Fruit fly (Drosophila melanogaster): ENCODE measurements around the gene Toll-9.
A peak's percentile ranks its signal among the peaks of the same experiment; 100 is the strongest.

The Toll-9 gene

DNA sequence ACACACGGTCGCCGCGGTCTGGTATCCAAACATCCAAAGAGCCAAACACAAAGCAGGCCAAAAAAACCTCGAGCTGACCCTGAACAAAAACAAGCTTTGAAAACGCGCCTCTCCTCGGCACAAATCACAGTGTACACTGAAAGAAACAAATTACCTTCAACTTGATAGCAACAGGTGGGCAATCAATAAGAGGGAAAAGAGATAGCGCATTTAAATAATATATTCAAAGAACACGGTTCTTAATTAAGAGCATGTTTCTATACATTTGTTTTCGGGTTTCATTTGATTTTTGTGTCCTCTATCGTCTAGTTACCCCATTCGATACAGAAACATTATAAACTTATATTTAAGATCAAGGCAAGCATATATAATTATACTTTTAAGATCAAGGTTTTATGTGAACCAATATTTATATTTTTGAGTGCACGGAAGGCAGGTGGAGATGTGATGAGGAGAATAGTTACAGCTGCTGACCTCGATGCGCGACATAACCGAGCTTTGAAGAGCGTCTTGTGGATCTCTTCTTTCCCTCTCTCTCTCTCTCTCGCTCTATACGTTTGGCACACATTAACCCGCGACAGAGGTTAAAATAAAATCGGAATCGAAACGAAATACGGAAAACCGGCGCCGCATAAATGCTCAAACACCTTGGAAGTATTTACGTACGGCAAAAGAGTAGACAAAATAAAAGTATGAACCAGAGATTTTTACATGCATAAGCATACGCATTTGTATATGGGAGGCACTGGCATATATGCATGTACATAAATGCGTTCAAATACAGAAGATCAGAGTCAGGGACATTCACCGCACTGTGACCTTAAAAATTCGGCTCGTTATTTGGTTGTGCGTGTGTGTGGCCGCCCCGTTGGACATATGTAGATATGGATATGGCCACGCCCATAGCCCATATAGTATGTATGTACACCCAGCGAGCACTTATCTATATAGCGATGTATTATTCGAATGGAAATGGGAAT, 32.0 kb upstream of the Toll-9 start (continued):
- TF ChIP-seq Dfd (GFP tag; optimal IDR thresholded peaks at IDR 0.05) (no peak), Dbx (GFP tag; IDR thresholded peaks at IDR 0.05) (peak; percentile 61; the same call in 2 of the 3 replicates), Doc3 (GFP tag; IDR thresholded peaks at IDR 0.05; ENCODE audit: partially characterized antibody) (no peak), ERR (GFP tag; optimal IDR thresholded peaks at IDR 0.05) (peak; percentile 3), Bteb2 (GFP tag; optimal IDR thresholded peaks at IDR 0.05) (peak; percentile 71), Hand (GFP tag; optimal IDR thresholded peaks at IDR 0.05) (peak; percentile 74), usp (GFP tag; optimal IDR thresholded peaks at IDR 0.05) (no peak), eve (GFP tag; optimal IDR thresholded peaks at IDR 0.05) (peak in 1 of 2 experiments; percentile 95), ci (GFP tag; IDR thresholded peaks at IDR 0.05) (peak; percentile 48; the same call in 2 of the 3 replicates), Tbp (GFP tag; optimal IDR thresholded peaks at IDR 0.05) (no peak), ase (GFP tag; IDR thresholded peaks at IDR 0.05) (peak; percentile 79), CG14710 (tag; optimal IDR thresholded peaks at IDR 0.05) (peak; percentile 83), repo (GFP tag; optimal IDR thresholded peaks at IDR 0.05) (peak; percentile 44), Hsf (GFP tag; optimal IDR thresholded peaks at IDR 0.05) (peak; percentile 86), CG4820 (GFP tag; optimal IDR thresholded peaks at IDR 0.05) (peak; percentile 74), CG12071 (GFP tag; optimal IDR thresholded peaks at IDR 0.05) (peak; percentile 67), CG33213 (GFP tag; optimal IDR thresholded peaks at IDR 0.05) (peak; percentile 47), HHEX (GFP tag; optimal IDR thresholded peaks at IDR 0.05) (peak; percentile 85), CG10209 (GFP tag; optimal IDR thresholded peaks at IDR 0.05) (peak; percentile 83), z (GFP tag; IDR thresholded peaks at IDR 0.05) (no peak), Ravus (GFP tag; IDR thresholded peaks at IDR 0.05) (peak; percentile 44), CG11093 (GFP tag; IDR thresholded peaks at IDR 0.05) (peak; percentile 71; the same call in 2 of the 3 replicates), corto (GFP tag; optimal IDR thresholded peaks at IDR 0.05) (peak; percentile 71), sens (GFP tag) (peak; percentile 97), CG15269 (tag; optimal IDR thresholded peaks at IDR 0.05) (peak; percentile 92), btn (GFP tag; optimal IDR thresholded peaks at IDR 0.05) (peak; percentile 18), CG4328 (GFP tag; optimal IDR thresholded peaks at IDR 0.05) (peak; percentile 67), CG15514 (GFP tag; optimal IDR thresholded peaks at IDR 0.05) (peak; percentile 55), slp2 (GFP tag; optimal IDR thresholded peaks at IDR 0.05) (peak; percentile 57), Oli (tag; optimal IDR thresholded peaks at IDR 0.05) (peak; percentile 92), Hmr (GFP tag; optimal IDR thresholded peaks at IDR 0.05) (peak; percentile 88), CG3995 (GFP tag; optimal IDR thresholded peaks at IDR 0.05) (peak; percentile 22), mam (GFP tag; optimal IDR thresholded peaks at IDR 0.05) (peak; percentile 77), CG14050 (GFP tag; IDR thresholded peaks at IDR 0.05) (peak; percentile 69), bigmax (GFP tag; optimal IDR thresholded peaks at IDR 0.05) (no peak), Dp (GFP tag; optimal IDR thresholded peaks at IDR 0.05) (no peak), CG6854 (GFP tag; optimal IDR thresholded peaks at IDR 0.05) (peak; percentile 87), CG6765 (GFP tag; optimal IDR thresholded peaks at IDR 0.05) (peak; percentile 78), ssp (GFP tag; IDR thresholded peaks at IDR 0.05) (peak; percentile 63), CG18011 (GFP tag; optimal IDR thresholded peaks at IDR 0.05) (peak; percentile 68), Sry-δ (GFP tag; optimal IDR thresholded peaks at IDR 0.05) (peak; percentile 26), bowl (GFP tag; IDR thresholded peaks at IDR 0.05) (0 out of 2 replicates have a peak, but pooled peaks have one; percentile 13), lov (optimal IDR thresholded peaks at IDR 0.05) (no peak), lov (GFP tag; IDR thresholded peaks at IDR 0.05) (no peak), Dip3 (GFP tag; optimal IDR thresholded peaks at IDR 0.05) (peak; percentile 72), Poxn (GFP tag; IDR thresholded peaks at IDR 0.05) (no peak), CG7745 (tag; optimal IDR thresholded peaks at IDR 0.05) (no peak), CG4730 (GFP tag; IDR thresholded peaks at IDR 0.05) (peak; percentile 26; the same call in 1 of the 2 replicates), jigr1 (GFP tag; IDR thresholded peaks at IDR 0.05) (peak; percentile 48; the same call in 1 of the 3 replicates)

Data from whole organism, embryonic.